Fruit fly (Drosophila melanogaster) whole organism, pupa: ENCODE data around the gene CG13693.

Experiments used
- CG10348 ChIP-seq: fragments of 200-800 bp; sonication (Bioruptor generic); IDR thresholded peaks from 2 replicates; pipeline ENCODE4 v1.3.6; 2022; ENCODE audit warnings: missing biosample characterization, missing genetic modification characterization
- CG12605 ChIP-seq: fragments of 200-800 bp; sonication (Bioruptor generic); IDR thresholded peaks from 2 replicates; pipeline ENCODE4 v1.3.6; 2022; ENCODE audit warnings: missing biosample characterization, missing genetic modification characterization
- CG13204 ChIP-seq: fragments of 200-800 bp; sonication (Bioruptor generic); optimal IDR thresholded peaks from 2 replicates; lab custom pipeline; 2018; ENCODE audit warnings: missing biosample characterization, mild to moderate bottlenecking, missing genetic modification characterization, moderate library complexity
- CG14655 ChIP-seq: fragments of 200-800 bp; sonication (Bioruptor generic); optimal IDR thresholded peaks from 3 replicates; lab custom pipeline; 2017; ENCODE audit warnings: mild to moderate bottlenecking, missing biosample characterization, missing genetic modification reagents, missing genetic modification characterization
- CG15710 ChIP-seq: fragments of 200-800 bp; sonication (Bioruptor generic); optimal IDR thresholded peaks from 2 replicates; lab custom pipeline; 2018; ENCODE audit warnings: missing biosample characterization, mild to moderate bottlenecking, missing genetic modification characterization, moderate library complexity
- CG17806 ChIP-seq: fragments of 200-800 bp; sonication (Bioruptor generic); optimal IDR thresholded peaks from 2 replicates; lab custom pipeline; 2018; ENCODE audit warnings: missing biosample characterization, mild to moderate bottlenecking, missing genetic modification characterization, moderate library complexity
- CG32121 ChIP-seq: fragments of 200-800 bp; sonication (Bioruptor generic); IDR thresholded peaks from 2 replicates; pipeline ENCODE4 v1.3.6; 2022; ENCODE audit warnings: missing biosample characterization, missing genetic modification characterization
- CG34367 ChIP-seq: fragments of 200-800 bp; sonication (Bioruptor generic); optimal IDR thresholded peaks from 2 replicates; lab custom pipeline; 2018; ENCODE audit warnings: missing biosample characterization, mild to moderate bottlenecking, missing genetic modification characterization
- CG4496 ChIP-seq: fragments of 200-800 bp; sonication (Bioruptor generic); IDR thresholded peaks from 3 replicates; pipeline ENCODE4 v1.3.6; 2022; ENCODE audit warnings: missing biosample characterization, missing genetic modification characterization
- CG8159 ChIP-seq: fragments of 200-800 bp; sonication (Bioruptor generic); optimal IDR thresholded peaks from 3 replicates; lab custom pipeline; 2018; ENCODE audit warnings: missing biosample characterization, mild to moderate bottlenecking, missing genetic modification characterization, moderate library complexity
- CG8301 ChIP-seq: fragments of 200-800 bp; sonication (Bioruptor generic); optimal IDR thresholded peaks from 2 replicates; lab custom pipeline; 2018; ENCODE audit warnings: missing biosample characterization, mild to moderate bottlenecking, missing genetic modification characterization
- CG9948 ChIP-seq: fragments of 200-800 bp; sonication (Bioruptor generic); optimal IDR thresholded peaks from 2 replicates; lab custom pipeline; 2018; ENCODE audit warnings: missing biosample characterization, mild to moderate bottlenecking, missing genetic modification characterization, moderate library complexity
- D1 ChIP-seq: fragments of 200-800 bp; sonication (Bioruptor generic); optimal IDR thresholded peaks from 2 replicates; lab custom pipeline; 2018; ENCODE audit warnings: missing biosample characterization, mild to moderate bottlenecking, missing genetic modification characterization, moderate library complexity
- EcR ChIP-seq: fragments of 200-800 bp; sonication (Bioruptor generic); optimal IDR thresholded peaks from 3 replicates; lab custom pipeline; 2019; ENCODE audit warnings: missing biosample characterization, missing genetic modification characterization, mild to moderate bottlenecking, moderate library complexity, missing genetic modification reagents
- Ets98B ChIP-seq: fragments of 200-800 bp; sonication (Bioruptor generic); IDR thresholded peaks from 2 replicates; pipeline ENCODE4 v1.3.6; 2022; ENCODE audit warnings: missing biosample characterization, missing genetic modification characterization
- Pif1A ChIP-seq: fragments of 200-800 bp; sonication (Bioruptor generic); optimal IDR thresholded peaks from 3 replicates; lab custom pipeline; 2016; ENCODE audit warnings: missing biosample characterization, missing genetic modification characterization
- Pif1B ChIP-seq: fragments of 200-800 bp; sonication (Bioruptor generic); optimal IDR thresholded peaks from 3 replicates; lab custom pipeline; 2016; ENCODE audit warnings: missing biosample characterization, missing genetic modification characterization
- Snoo ChIP-seq: fragments of 200-800 bp; sonication (Bioruptor generic); optimal IDR thresholded peaks from 3 replicates; lab custom pipeline; 2017; ENCODE audit warnings: missing biosample characterization, mild to moderate bottlenecking, missing genetic modification characterization, inconsistent platforms
- fd96Ca ChIP-seq: fragments of 200-800 bp; sonication (Bioruptor generic); IDR thresholded peaks from 3 replicates; pipeline ENCODE4 v1.3.6; 2022; ENCODE audit warnings: missing biosample characterization, missing genetic modification characterization
- gl ChIP-seq: fragments of 200-800 bp; sonication (Bioruptor generic); optimal IDR thresholded peaks from 2 replicates; lab custom pipeline; 2018; ENCODE audit warnings: missing biosample characterization, mild to moderate bottlenecking, missing genetic modification characterization
- rn ChIP-seq: fragments of 200-800 bp; sonication (Bioruptor generic); IDR thresholded peaks from 2 replicates; pipeline ENCODE4 v1.3.6; 2022; ENCODE audit warnings: missing biosample characterization, missing genetic modification characterization

CG13693 gene

DNA sequence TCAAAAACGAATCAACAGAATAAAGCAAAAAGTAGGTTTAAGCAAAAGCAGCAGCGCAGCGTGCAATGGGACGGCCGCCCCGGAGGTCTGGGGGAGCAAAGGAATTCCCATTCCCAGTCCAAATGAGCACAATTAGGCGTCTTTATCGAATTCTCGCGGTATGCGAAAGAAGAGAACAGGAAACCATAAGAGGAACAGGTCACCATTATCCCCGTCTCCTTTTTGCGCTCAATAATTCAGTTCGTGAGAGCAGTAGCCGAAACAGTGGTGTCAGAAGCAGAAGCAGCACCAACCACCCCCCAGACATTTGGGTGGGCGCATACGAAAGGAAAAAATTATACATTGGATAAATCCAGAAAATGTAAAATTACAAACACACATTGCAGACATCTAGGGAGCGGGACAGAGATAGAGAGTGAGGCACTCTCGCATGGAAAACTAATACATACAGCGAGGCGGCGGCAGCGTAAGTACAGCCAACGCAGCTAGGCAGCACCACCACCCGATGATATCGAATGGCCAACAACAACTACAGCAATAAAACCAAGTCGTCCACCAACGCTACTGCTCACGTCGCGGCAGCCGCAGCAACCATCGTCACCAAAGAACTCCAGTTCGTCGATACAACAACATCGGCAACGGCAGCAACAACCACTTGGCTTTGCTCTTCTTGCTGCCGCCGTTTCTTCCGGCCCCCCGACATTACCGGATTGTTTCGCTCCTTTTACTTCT lies 8.3 kb upstream of the CG13693 start:
- peak; percentile 86 for TF ChIP-seq CG13204
- no peak for TF ChIP-seq CG32121 (GFP tag; lab: Robert Waterston, UW)

- TF ChIP-seq CG32121 (GFP tag; lab: Robert Waterston, UW) (peak; percentile 62), Snoo (peak; percentile 82), CG12605 (GFP tag; lab: Robert Waterston, UW) (peak; percentile 41; the same call in 1 of the 2 replicates), CG13204 (peak; percentile 52), fd96Ca (peak; percentile 85), CG14655 (peak; percentile 94), CG4496 (GFP tag; lab: Robert Waterston, UW) (peak; percentile 79), Pif1B (GFP tag; lab: Kevin White, UChicago) (peak; percentile 92), CG34367 (tag; lab: Kevin White, UChicago) (peak; percentile 82), rn (GFP tag; lab: Robert Waterston, UW) (peak; percentile 62; the same call in 1 of the 2 replicates), D1 (tag; lab: Kevin White, UChicago) (peak; percentile 87), CG8159 (peak; percentile 90), Ets98B (GFP tag; lab: Robert Waterston, UW) (peak; percentile 68), gl (peak; percentile 82), CG15710 (tag; lab: Kevin White, UChicago) (peak; percentile 92), Pif1A (GFP tag; lab: Kevin White, UChicago) (peak; percentile 93), CG10348 (GFP tag; lab: Robert Waterston, UW) (0 out of 2 replicates have a peak, but pooled peaks have one; percentile 9), CG17806 (tag; lab: Kevin White, UChicago) (peak; percentile 89), CG8301 (tag; lab: Kevin White, UChicago) (peak; percentile 85), CG9948 (peak; percentile 90), EcR (GFP tag; lab: Kevin White, UChicago) (peak; percentile 76)
These were observed 7.5 kb upstream of the CG13693 start for dm6 chr2L:224599-225385.

DNA sequence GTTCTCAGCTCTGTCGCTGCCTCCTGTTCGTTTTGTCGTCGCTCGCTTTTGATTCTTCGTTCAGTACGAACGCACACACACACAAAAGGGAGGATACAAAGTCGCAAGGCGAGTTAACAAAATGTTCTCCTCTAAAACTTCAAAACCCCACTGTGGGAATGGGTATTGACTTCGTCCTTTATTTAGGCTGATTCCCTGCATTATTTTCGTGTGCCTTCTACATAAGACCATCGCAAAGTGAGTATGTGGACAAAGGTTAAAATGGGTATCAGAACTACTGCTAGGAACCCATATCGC lies 7.0 kb upstream of the CG13693 start:
- TF ChIP-seq CG14655 (no peak), EcR (GFP tag; lab: Kevin White, UChicago) (peak; percentile 16)

dm6 chr2L:228246-228645 lies 4.0 kb upstream of the CG13693 start:
- TF ChIP-seq CG10348 (GFP tag; lab: Robert Waterston, UW) (no peak), Ets98B (GFP tag; lab: Robert Waterston, UW) (no peak), CG9948 (no peak), D1 (tag; lab: Kevin White, UChicago) (no peak), Pif1B (GFP tag; lab: Kevin White, UChicago) (no peak), CG34367 (tag; lab: Kevin White, UChicago) (no peak), CG15710 (tag; lab: Kevin White, UChicago) (no peak), Snoo (no peak), CG32121 (GFP tag; lab: Robert Waterston, UW) (no peak), gl (no peak), EcR (GFP tag; lab: Kevin White, UChicago) (no peak), rn (GFP tag; lab: Robert Waterston, UW) (no peak), CG4496 (GFP tag; lab: Robert Waterston, UW) (no peak), CG14655 (no peak), Pif1A (GFP tag; lab: Kevin White, UChicago) (no peak), CG13204 (no peak), fd96Ca (no peak), CG12605 (GFP tag; lab: Robert Waterston, UW) (no peak), CG17806 (tag; lab: Kevin White, UChicago) (no peak)
- TF ChIP-seq, all 21 proteins: peak for 0

DNA sequence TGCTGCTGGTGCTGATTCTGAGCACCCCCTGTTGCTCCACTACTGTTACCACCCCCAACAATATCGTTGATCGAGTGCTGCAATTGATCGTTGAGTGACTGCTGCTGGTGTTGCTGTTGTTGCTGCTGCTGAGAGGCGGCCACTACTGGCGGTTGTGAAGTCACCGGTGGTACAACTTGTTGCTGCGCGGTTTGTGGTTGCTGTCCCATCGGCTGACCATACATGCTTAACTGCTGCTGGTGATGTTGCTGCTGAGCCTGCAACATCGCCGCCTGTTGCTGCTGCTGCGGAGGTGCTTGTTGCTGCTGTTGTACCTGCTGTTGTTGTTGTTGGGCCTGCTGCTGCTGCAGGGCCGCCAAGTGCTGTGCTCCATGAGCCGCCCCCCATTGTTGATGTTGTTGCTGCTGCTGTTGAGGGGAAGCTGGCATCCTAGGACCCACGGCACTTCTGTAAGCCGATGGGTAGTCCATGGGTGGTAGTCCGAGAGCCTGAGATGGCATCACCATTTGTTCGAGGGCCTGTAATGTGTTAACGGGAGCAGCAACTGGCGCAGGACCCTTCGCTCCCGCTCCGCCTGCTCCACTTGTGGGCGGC lies 8.0 kb downstream of the CG13693 start:
- TF ChIP-seq CG17806 (tag; lab: Kevin White, UChicago) = no peak
- TF ChIP-seq D1 (tag; lab: Kevin White, UChicago) = no peak
- no peak for TF ChIP-seq gl

dm6 chr2L:241415-241814 lies 9.1 kb downstream of the CG13693 start:
- TF ChIP-seq CG4496 (GFP tag; lab: Robert Waterston, UW) (no peak), Pif1B (GFP tag; lab: Kevin White, UChicago) (no peak), D1 (tag; lab: Kevin White, UChicago) (no peak), Snoo (no peak), CG32121 (GFP tag; lab: Robert Waterston, UW) (no peak), CG17806 (tag; lab: Kevin White, UChicago) (no peak), CG13204 (no peak), CG12605 (GFP tag; lab: Robert Waterston, UW) (no peak), rn (GFP tag; lab: Robert Waterston, UW) (no peak), CG9948 (no peak), Pif1A (GFP tag; lab: Kevin White, UChicago) (no peak), CG14655 (no peak), CG15710 (tag; lab: Kevin White, UChicago) (no peak), EcR (GFP tag; lab: Kevin White, UChicago) (no peak), CG34367 (tag; lab: Kevin White, UChicago) (no peak), gl (no peak), Ets98B (GFP tag; lab: Robert Waterston, UW) (no peak), fd96Ca (no peak), CG10348 (GFP tag; lab: Robert Waterston, UW) (no peak), CG8301 (tag; lab: Kevin White, UChicago) (no peak)
